Worm (Caenorhabditis elegans) whole organism, L4 larva: ENCODE measurements around the gene sri-21.
"Not testable (repeated sequence)": the region's sequence is repeated elsewhere in the genome, so short reads cannot be mapped to it uniquely, and the experiment has no call there.

Source experiments
- D1046.2 ChIP-seq: fragments of 200-800 bp; sonication (Bioruptor generic); IDR thresholded peaks from 2 replicates; pipeline ENCODE4 v1.3.6; 2022; ENCODE audit warnings: missing genetic modification characterization, missing compliant biosample characterization
- F44E2.7 ChIP-seq: fragments of 200-800 bp; sonication (Bioruptor generic); IDR thresholded peaks from 2 replicates; pipeline ENCODE4 v2.1.2; 2022; ENCODE audit warnings: missing genetic modification characterization, missing compliant biosample characterization
- F49E8.2 ChIP-seq: sonication (generic microtip); optimal IDR thresholded peaks from 2 replicates; lab custom pipeline; 2016; ENCODE audit warnings: missing compliant biosample characterization, mild to moderate bottlenecking, missing genetic modification characterization, borderline replicate concordance
- Y48G9A.11 ChIP-seq: fragments of 200-800 bp; sonication (Bioruptor generic); IDR thresholded peaks from 2 replicates; pipeline ENCODE4 v1.3.6; 2022; ENCODE audit warnings: missing genetic modification reagents, missing genetic modification characterization, missing compliant biosample characterization
- aha-1 ChIP-seq: fragments of 150-350 bp; peaks from one replicate; lab custom pipeline; 2014; ENCODE audit warnings: missing biosample characterization, missing genetic modification characterization
- aly-2 ChIP-seq: sonication (generic microtip); optimal IDR thresholded peaks from 2 replicates; lab custom pipeline; 2018; ENCODE audit warnings: missing biosample characterization, missing genetic modification characterization
- ama-1 ChIP-seq: fragments of 150-350 bp; optimal IDR thresholded peaks from 2 replicates; lab custom pipeline; 2014; ENCODE audit warnings: inconsistent platforms, mixed read lengths
- ceh-44 ChIP-seq: fragments of 200-800 bp; sonication (Bioruptor generic); IDR thresholded peaks from 2 replicates; pipeline ENCODE4 v1.3.6; 2022; ENCODE audit warnings: missing genetic modification reagents, missing genetic modification characterization, missing compliant biosample characterization
- daf-16 ChIP-seq, 3 experiments: sonication (generic microtip); optimal IDR thresholded peaks; 2 replicates each; lab custom pipeline; 2016 to 2017; ENCODE audit warnings: missing genetic modification characterization in 3 of 3, missing genetic modification reagents in 3 of 3, mild to moderate bottlenecking in 2 of 3, missing compliant biosample characterization in 2 of 3, missing biosample characterization in 1 of 3, moderate library complexity in 1 of 3
- daf-19 ChIP-seq: fragments of 200-800 bp; sonication (Bioruptor generic); conservative IDR thresholded peaks from 2 replicates; pipeline ENCODE4 v1.3.6; 2022; ENCODE audit warnings: missing genetic modification characterization, missing compliant biosample characterization
- dmd-8 ChIP-seq: fragments of 200-800 bp; sonication (Bioruptor generic); IDR thresholded peaks from 2 replicates; pipeline ENCODE4 v1.3.6; 2022; ENCODE audit warnings: missing genetic modification characterization, missing compliant biosample characterization
- dmd-9 ChIP-seq: fragments of 200-800 bp; sonication (Bioruptor generic); IDR thresholded peaks from 2 replicates; pipeline ENCODE4 v1.3.6; 2022; ENCODE audit warnings: missing genetic modification reagents, missing genetic modification characterization, missing compliant biosample characterization
- egl-43 ChIP-seq: fragments of 200-800 bp; sonication (Bioruptor generic); IDR thresholded peaks from 2 replicates; pipeline ENCODE4 v1.3.6; 2022; ENCODE audit warnings: missing genetic modification reagents, missing genetic modification characterization, missing compliant biosample characterization
- hif-1 ChIP-seq, 2 experiments: sonication (generic microtip); optimal IDR thresholded peaks; 2 replicates each; lab custom pipeline; 2016 to 2017; ENCODE audit warnings: missing compliant biosample characterization in 2 of 2, missing genetic modification characterization in 2 of 2, missing genetic modification reagents in 2 of 2, missing genotype in 2 of 2, mild to moderate bottlenecking in 1 of 2
- hmg-1.1 ChIP-seq: fragments of 200-800 bp; sonication (Bioruptor generic); IDR thresholded peaks from 2 replicates; pipeline ENCODE4 v1.3.6; 2022; ENCODE audit warnings: missing genetic modification reagents, missing genetic modification characterization, missing compliant biosample characterization
- jun-1 ChIP-seq: fragments of 150-350 bp; optimal IDR thresholded peaks from 2 replicates; lab custom pipeline; 2014; ENCODE audit warnings: missing biosample characterization, missing genetic modification reagents, missing genetic modification characterization
- lim-7 ChIP-seq: fragments of 200-800 bp; sonication (Bioruptor generic); IDR thresholded peaks from 2 replicates; pipeline ENCODE4 v1.3.6; 2022; ENCODE audit warnings: missing genetic modification characterization, missing compliant biosample characterization
- lin-38 ChIP-seq: fragments of 200-800 bp; sonication (Bioruptor generic); IDR thresholded peaks from 2 replicates; pipeline ENCODE4 v1.3.6; 2022; ENCODE audit warnings: missing genetic modification reagents, missing genetic modification characterization, missing compliant biosample characterization
- lsy-2 ChIP-seq, 2 experiments: fragments of 150-350 bp in 1 of 2; sonication (generic microtip) in 1 of 2; optimal IDR thresholded peaks; 2 replicates each; lab custom pipeline; 2014 to 2017; ENCODE audit warnings: missing biosample characterization in 2 of 2, missing genetic modification characterization in 2 of 2
- madf-9 ChIP-seq: fragments of 200-800 bp; sonication (Bioruptor generic); conservative IDR thresholded peaks from 2 replicates; pipeline ENCODE4 v1.3.6; 2022; ENCODE audit warnings: missing genetic modification reagents, missing genetic modification characterization, missing compliant biosample characterization
- mep-1 ChIP-seq: fragments of 150-350 bp; sonication (generic microtip); optimal IDR thresholded peaks from 3 replicates; lab custom pipeline; 2014; ENCODE audit warnings: missing biosample characterization, missing genetic modification characterization
- mxl-3 ChIP-seq: fragments of 200-800 bp; sonication (Bioruptor generic); optimal IDR thresholded peaks from 2 replicates; lab custom pipeline; 2018; ENCODE audit warnings: mild to moderate bottlenecking, missing genetic modification characterization, missing compliant biosample characterization
- nhr-102 ChIP-seq: sonication (generic microtip); optimal IDR thresholded peaks from 2 replicates; lab custom pipeline; 2016; ENCODE audit warnings: mild to moderate bottlenecking, missing genetic modification characterization, moderate library complexity, missing compliant biosample characterization
- nhr-76 ChIP-seq: fragments of 150-350 bp; optimal IDR thresholded peaks from 2 replicates; lab custom pipeline; 2014; ENCODE audit warnings: missing biosample characterization, missing genetic modification characterization
- nhr-77 ChIP-seq: fragments of 150-350 bp; optimal IDR thresholded peaks from 2 replicates; lab custom pipeline; 2014; ENCODE audit warnings: missing biosample characterization, missing genetic modification characterization
- rbr-2 ChIP-seq: sonication (generic microtip); optimal IDR thresholded peaks from 2 replicates; lab custom pipeline; 2016; ENCODE audit warnings: missing genotype, missing genetic modification characterization, missing compliant biosample characterization
- skn-1 ChIP-seq: fragments of 150-350 bp; optimal IDR thresholded peaks from 2 replicates; lab custom pipeline; 2014; ENCODE audit warnings: missing biosample characterization, missing genetic modification characterization
- snpc-1.2 ChIP-seq: fragments of 200-800 bp; sonication (Bioruptor generic); IDR thresholded peaks from 2 replicates; pipeline ENCODE4 v1.3.6; 2022; ENCODE audit warnings: missing genetic modification reagents, missing genetic modification characterization, missing compliant biosample characterization
- spr-3 ChIP-seq: fragments of 200-800 bp; sonication (Bioruptor generic); optimal IDR thresholded peaks from 2 replicates; lab custom pipeline; 2018; ENCODE audit warnings: mild to moderate bottlenecking, missing genetic modification characterization, missing compliant biosample characterization
- unc-130 ChIP-seq: sonication (generic microtip); optimal IDR thresholded peaks from 2 replicates; lab custom pipeline; 2016; ENCODE audit warnings: missing genetic modification reagents, missing genetic modification characterization, missing compliant biosample characterization
- unc-39 ChIP-seq: sonication (generic microtip); optimal IDR thresholded peaks from 2 replicates; lab custom pipeline; 2017; ENCODE audit warnings: missing biosample characterization, missing genetic modification characterization
- unc-62 ChIP-seq, 3 experiments: fragments of 150-350 bp in 1 of 3; sonication (generic microtip); optimal IDR thresholded peaks in 2 of 3; peaks in 1 of 3; 1 replicate in 1 of 3; 2 replicates in 2 of 3; lab custom pipeline; 2014 to 2017; ENCODE audit warnings: missing biosample characterization in 3 of 3, missing genetic modification characterization in 3 of 3, missing genetic modification reagents in 3 of 3, missing genotype in 1 of 3

Gene sri-21

ce11 chrV:3564335-3564734 is 14.7 kb downstream of the sri-21 start, which contains the start of gene T24A6.17:
Gene T24A6.17, minus strand, starts transcription at chrV:3564435.
- not testable (repeated sequence) for TF ChIP-seq nhr-77 (tag; lab: Kevin White, UChicago); unc-39 (tag; lab: Kevin White, UChicago); D1046.2

DNA sequence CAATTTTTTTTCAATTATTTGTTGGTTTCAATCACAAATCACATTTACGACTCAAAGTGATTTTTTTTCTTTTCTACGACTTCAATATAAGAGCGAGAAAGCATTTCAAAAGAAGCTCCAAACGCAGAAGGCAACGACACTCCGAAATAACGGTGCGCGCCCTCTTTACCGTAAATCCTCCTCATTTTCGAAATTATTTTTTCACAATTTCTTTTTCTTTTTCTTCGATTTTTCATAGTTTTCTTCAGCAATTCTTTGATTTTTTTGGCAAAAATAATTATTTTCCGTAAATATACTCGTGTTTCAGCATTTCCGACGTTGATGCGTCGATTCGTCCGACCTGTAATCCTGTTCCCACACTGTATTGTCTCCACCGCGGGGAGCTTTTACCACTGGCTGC is 21.0 kb downstream of the sri-21 start, which contains the start of gene F40C5.2:
Gene F40C5.2, plus strand, starts transcription at position 301 of the 400 bp plus-strand sequence.
- not testable (repeated sequence) for TF ChIP-seq Y48G9A.11 (GFP tag; lab: Robert Waterston, UW); nhr-76 (tag; lab: Kevin White, UChicago); dmd-8 (GFP tag; lab: Robert Waterston, UW)

ce11 chrV:3572408-3572807 is 22.8 kb downstream of the sri-21 start, which contains the start of gene F40C5.1:
Gene F40C5.1, plus strand, starts transcription at chrV:3572708.
- TF ChIP-seq mep-1 (tag; lab: Kevin White, UChicago); nhr-76 (tag; lab: Kevin White, UChicago); dmd-8 (GFP tag; lab: Robert Waterston, UW): not testable (repeated sequence)

ce11 chrV:3575759-3576158 is 26.1 kb downstream of the sri-21 start, which contains the start of gene grl-27:
Gene grl-27, minus strand, starts transcription at chrV:3575859.
- no peak for TF ChIP-seq nhr-102 (tag; lab: Kevin White, UChicago)
- TF ChIP-seq lim-7 (GFP tag; lab: Robert Waterston, UW): no peak
- TF ChIP-seq rbr-2 (tag; lab: Kevin White, UChicago): no peak
- TF ChIP-seq, all 104 proteins: peak for 0

ce11 chrV:3578813-3579212 is 29.2 kb downstream of the sri-21 start, which contains the start of gene pygl-1:
Gene pygl-1, plus strand, starts transcription at chrV:3579023.
- TF ChIP-seq lsy-2 (tag; optimal IDR thresholded peaks at IDR 0.05; lab: Kevin White, UChicago) (peak in 1 of 2 experiments; percentile 72), daf-19 (GFP tag; lab: Robert Waterston, UW) (no peak), egl-43 (GFP tag; lab: Robert Waterston, UW) (no peak), F44E2.7 (no peak), aly-2 (tag; lab: Kevin White, UChicago) (no peak), snpc-1.2 (GFP tag; lab: Robert Waterston, UW) (peak; percentile 27; the same call in 1 of the 2 replicates), mep-1 (tag; lab: Kevin White, UChicago) (no peak), skn-1 (tag; lab: Kevin White, UChicago) (no peak), ceh-44 (GFP tag; lab: Robert Waterston, UW) (no peak), unc-39 (tag; lab: Kevin White, UChicago) (no peak), daf-16 (GFP tag; optimal IDR thresholded peaks at IDR 0.05; lab: Kevin White, UChicago) (no peak), daf-16 (tag; optimal IDR thresholded peaks at IDR 0.05; lab: Kevin White, UChicago) (peak; percentile 28), lin-38 (GFP tag; lab: Robert Waterston, UW) (peak; percentile 69), jun-1 (tag; lab: Kevin White, UChicago) (no peak), dmd-9 (GFP tag; lab: Robert Waterston, UW) (no peak), madf-9 (0 out of 2 replicates have a peak, but pooled peaks have one; percentile 10), ama-1 (lab: Kevin White, UChicago) (no peak), Y48G9A.11 (GFP tag; lab: Robert Waterston, UW) (peak; percentile 91), unc-130 (peak; percentile 88), hmg-1.1 (GFP tag; lab: Robert Waterston, UW) (no peak), F49E8.2 (tag; lab: Kevin White, UChicago) (peak; percentile 66)

DNA sequence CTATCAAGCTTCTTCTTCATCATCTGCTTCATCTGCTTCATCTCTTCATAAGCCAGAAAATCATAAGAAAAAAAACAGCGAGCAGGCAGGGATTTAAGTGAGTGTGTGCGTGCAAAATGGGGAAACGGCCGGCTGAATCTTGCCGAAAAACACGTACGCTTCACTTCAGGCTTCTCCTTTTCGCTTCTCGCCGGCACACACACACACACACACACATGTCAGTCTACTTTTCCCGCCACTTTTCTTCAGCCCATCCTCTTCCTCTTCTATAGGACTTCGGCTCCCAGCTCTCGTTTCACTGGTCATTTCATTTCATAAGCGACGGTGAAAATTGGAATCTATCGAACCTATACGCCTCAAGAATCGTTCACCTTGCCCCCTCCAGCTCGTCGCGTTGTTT is 29.6 kb downstream of the sri-21 start:
- TF ChIP-seq aha-1 (peak; percentile 98), spr-3 (no peak), mxl-3 (GFP tag; lab: Kevin White, UChicago) (peak; percentile 46), unc-62 (GFP tag; optimal IDR thresholded peaks at IDR 0.05 in 1 of 2; lab: Kevin White, UChicago) (peak in 1 of 2 experiments; percentile 92), unc-62 (tag; optimal IDR thresholded peaks at IDR 0.05; lab: Kevin White, UChicago) (no peak), hmg-1.1 (GFP tag; lab: Robert Waterston, UW) (0 out of 2 replicates have a peak, but pooled peaks have one; percentile 16), hif-1 (tag; optimal IDR thresholded peaks at IDR 0.05; lab: Kevin White, UChicago) (peak in 1 of 2 experiments; percentile 98)
- TF ChIP-seq, all 104 proteins: peak for 5
